Fruit fly (Drosophila melanogaster): Measurements from ENCODE around the gene p38a.

The p38a gene

DNA sequence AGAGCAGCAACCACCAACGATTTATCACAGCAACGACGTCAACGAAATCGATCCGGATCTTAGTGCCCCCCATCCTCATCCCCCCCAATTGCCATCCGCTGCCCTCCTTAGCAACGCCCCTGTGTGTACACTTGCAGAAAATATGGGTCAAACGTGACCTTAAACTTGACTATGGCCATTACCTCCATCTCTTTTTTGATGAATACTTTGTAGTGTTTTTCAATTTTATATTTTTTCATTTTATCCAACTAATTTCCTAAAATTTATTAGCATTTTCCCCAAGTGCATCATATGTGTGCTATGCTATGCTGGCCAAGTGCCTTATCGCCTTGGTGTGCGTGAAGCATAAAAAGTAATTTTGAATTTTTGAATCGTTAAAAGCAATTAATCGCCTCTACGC lies 9.2 kb downstream of the p38a start (continued):
- TF ChIP-seq ap (GFP tag; IDR thresholded peaks at IDR 0.05) (peak; percentile 35; the same call in 1 of the 2 replicates), CG12299 (tag; optimal IDR thresholded peaks at IDR 0.05) (no peak), CG3407 (GFP tag; optimal IDR thresholded peaks at IDR 0.05) (peak; percentile 3), ham (GFP tag; IDR thresholded peaks at IDR 0.05) (no peak), tx (GFP tag; optimal IDR thresholded peaks at IDR 0.05) (no peak), CG12155 (GFP tag; optimal IDR thresholded peaks at IDR 0.05) (no peak), Optix (GFP tag; IDR thresholded peaks at IDR 0.05) (no peak), CG6765 (GFP tag; optimal IDR thresholded peaks at IDR 0.05) (no peak), CG12391 (tag; optimal IDR thresholded peaks at IDR 0.05) (peak; percentile 36), CG8388 (GFP tag; optimal IDR thresholded peaks at IDR 0.05) (peak; percentile 12), CG1529 (GFP tag; optimal IDR thresholded peaks at IDR 0.05) (no peak), pum (GFP tag; optimal IDR thresholded peaks at IDR 0.05) (no peak), CG13287 (GFP tag; IDR thresholded peaks at IDR 0.05; ENCODE audit: partially characterized antibody) (no peak), CG10209 (GFP tag; optimal IDR thresholded peaks at IDR 0.05) (no peak), sr (GFP tag; IDR thresholded peaks at IDR 0.05) (no peak), ken (GFP tag; IDR thresholded peaks at IDR 0.05) (0 out of 3 replicates have a peak, but pooled peaks have one; percentile 26), dati (GFP tag; IDR thresholded peaks at IDR 0.05) (no peak), Med (GFP tag) (peak; percentile 71), chn (GFP tag; optimal IDR thresholded peaks at IDR 0.05) (no peak), org-1 (GFP tag; optimal IDR thresholded peaks at IDR 0.05) (no peak), CG7987 (GFP tag; optimal IDR thresholded peaks at IDR 0.05) (no peak), Awh (GFP tag; IDR thresholded peaks at IDR 0.05) (no peak), CG15696 (tag; optimal IDR thresholded peaks at IDR 0.05) (no peak), Opbp (GFP tag; IDR thresholded peaks at IDR 0.05; ENCODE audit: partially characterized antibody) (no peak), HLH3B (GFP tag; IDR thresholded peaks at IDR 0.05) (peak; percentile 32; the same call in 1 of the 2 replicates), CG8359 (GFP tag; optimal IDR thresholded peaks at IDR 0.05; ENCODE audit: borderline replicate concordance) (no peak), tap (tag; optimal IDR thresholded peaks at IDR 0.05) (no peak), Ssrp (tag; optimal IDR thresholded peaks at IDR 0.05) (peak; percentile 7), gem (tag; optimal IDR thresholded peaks at IDR 0.05) (peak; percentile 60), phol (tag; optimal IDR thresholded peaks at IDR 0.05) (peak; percentile 40), CG4820 (GFP tag; optimal IDR thresholded peaks at IDR 0.05) (peak; percentile 37), vvl (GFP tag; IDR thresholded peaks at IDR 0.05) (peak; percentile 68), CG9932 (GFP tag; IDR thresholded peaks at IDR 0.05) (no peak), CG16813 (GFP tag; IDR thresholded peaks at IDR 0.05; ENCODE audit: partially characterized antibody) (no peak), esg (GFP tag; conservative IDR thresholded peaks at IDR 0.05) (peak; percentile 31; the same call in 1 of the 2 replicates), CG9876 (GFP tag; optimal IDR thresholded peaks at IDR 0.05) (no peak), HmgZ (tag; optimal IDR thresholded peaks at IDR 0.05) (no peak), CG18619 (GFP tag; optimal IDR thresholded peaks at IDR 0.05) (no peak), run (tag; optimal IDR thresholded peaks at IDR 0.05) (no peak), CG12236 (GFP tag; optimal IDR thresholded peaks at IDR 0.05) (no peak), Asciz (GFP tag; optimal IDR thresholded peaks at IDR 0.05) (no peak), CG4730 (GFP tag; IDR thresholded peaks at IDR 0.05) (0 out of 2 replicates have a peak, but pooled peaks have one; percentile 19), Oaz (GFP tag; IDR thresholded peaks at IDR 0.05) (no peak), Rx (GFP tag; IDR thresholded peaks at IDR 0.05) (0 out of 2 replicates have a peak, but pooled peaks have one; percentile 29), tin (GFP tag; optimal IDR thresholded peaks at IDR 0.05) (peak; percentile 19), CG10654 (GFP tag; optimal IDR thresholded peaks at IDR 0.05) (no peak), CG17802 (tag; optimal IDR thresholded peaks at IDR 0.05) (peak; percentile 4), Meics (GFP tag; optimal IDR thresholded peaks at IDR 0.05) (no peak), CG11560 (tag; IDR thresholded peaks at IDR 0.05) (no peak), nom (GFP tag; optimal IDR thresholded peaks at IDR 0.05) (peak; percentile 81), cato (GFP tag; optimal IDR thresholded peaks at IDR 0.05; ENCODE audit: borderline replicate concordance) (no peak)
